Worm (Caenorhabditis elegans) whole organism, late embryonic: ENCODE data around the gene F02E8.4.

Source experiments
- ama-1 ChIP-seq: fragments of 150-350 bp; optimal IDR thresholded peaks from 2 replicates; lab custom pipeline; 2014
- ref-2 ChIP-seq: sonication (generic microtip); optimal IDR thresholded peaks from 2 replicates; lab custom pipeline; 2016; ENCODE audit warnings: missing genetic modification characterization, missing compliant biosample characterization
- rnt-1 ChIP-seq: sonication (generic microtip); optimal IDR thresholded peaks from 2 replicates; lab custom pipeline; 2016; ENCODE audit warnings: missing genetic modification characterization, missing compliant biosample characterization
- sdc-2 ChIP-seq: sonication (generic microtip); optimal IDR thresholded peaks from 2 replicates; lab custom pipeline; 2016; ENCODE audit warnings: missing genotype, missing genetic modification characterization, missing compliant biosample characterization
- sox-2 ChIP-seq: fragments of 200-800 bp; sonication (Bioruptor generic); IDR thresholded peaks from 2 replicates; pipeline ENCODE4 v1.3.6; 2022; ENCODE audit warnings: missing genetic modification reagents, missing genetic modification characterization, missing compliant biosample characterization
- zip-5 ChIP-seq: sonication (generic microtip); optimal IDR thresholded peaks from 2 replicates; lab custom pipeline; 2016; ENCODE audit warnings: missing genetic modification characterization, missing compliant biosample characterization

- TF ChIP-seq zip-5 (tag; lab: Kevin White, UChicago) (no peak), rnt-1 (tag; lab: Kevin White, UChicago) (no peak), ama-1 (no peak), sdc-2 (tag; lab: Kevin White, UChicago) (no peak), sox-2 (no peak), ref-2 (tag; lab: Kevin White, UChicago) (no peak)
These were observed 2.0 kb upstream of the F02E8.4 start for ce11 chrX:4451936-4452335.
